Worm (Caenorhabditis elegans) whole organism, young adult: ENCODE results near the gene slc-17.4.

ENCODE experiments used
- B0261.1 ChIP-seq: sonication (generic microtip); optimal IDR thresholded peaks from 2 replicates; lab custom pipeline; 2016; ENCODE audit warnings: mild to moderate bottlenecking, missing genetic modification characterization, moderate library complexity, missing compliant biosample characterization
- F22D6.2 ChIP-seq: sonication (generic microtip); optimal IDR thresholded peaks from 2 replicates; lab custom pipeline; 2016; ENCODE audit warnings: mild to moderate bottlenecking, missing genetic modification characterization, missing compliant biosample characterization
- F23B12.7 ChIP-seq: sonication (generic microtip); optimal IDR thresholded peaks from 2 replicates; lab custom pipeline; 2017; ENCODE audit warnings: missing genetic modification characterization, mild to moderate bottlenecking, missing compliant biosample characterization, antibody characterized with exemption, moderate library complexity; ENCODE audit not compliant: insufficient read depth
- F52B5.7 ChIP-seq: sonication (generic microtip); optimal IDR thresholded peaks from 2 replicates; lab custom pipeline; 2016; ENCODE audit warnings: mild to moderate bottlenecking, missing genetic modification characterization, missing compliant biosample characterization
- F57A8.1 ChIP-seq: fragments of 200-800 bp; sonication (Bioruptor generic); optimal IDR thresholded peaks from 2 replicates; lab custom pipeline; 2018; ENCODE audit warnings: mild to moderate bottlenecking, missing genetic modification characterization, moderate library complexity, missing compliant biosample characterization
- K12H6.12 ChIP-seq: fragments of 200-800 bp; sonication (Bioruptor generic); optimal IDR thresholded peaks from 2 replicates; lab custom pipeline; 2018; ENCODE audit warnings: mild to moderate bottlenecking, missing genetic modification characterization, missing compliant biosample characterization
- T07F8.4 ChIP-seq: sonication (generic microtip); optimal IDR thresholded peaks from 2 replicates; lab custom pipeline; 2016; ENCODE audit warnings: mild to moderate bottlenecking, missing genetic modification characterization, moderate library complexity, missing compliant biosample characterization
- T26A5.8 ChIP-seq: sonication (generic microtip); optimal IDR thresholded peaks from 2 replicates; lab custom pipeline; 2016; ENCODE audit warnings: missing genetic modification characterization, missing compliant biosample characterization
- Y56A3A.18 ChIP-seq: fragments of 200-800 bp; sonication (Bioruptor generic); IDR thresholded peaks from 2 replicates; pipeline ENCODE4 v1.3.6; 2022; ENCODE audit warnings: missing genetic modification reagents, missing genetic modification characterization, missing compliant biosample characterization
- Y79H2A.3 ChIP-seq: fragments of 200-800 bp; sonication (Bioruptor generic); conservative IDR thresholded peaks from 2 replicates; pipeline ENCODE4 v1.3.6; 2022; ENCODE audit warnings: missing genetic modification reagents, missing genetic modification characterization, missing compliant biosample characterization
- aptf-3 ChIP-seq: fragments of 200-800 bp; sonication (Bioruptor generic); IDR thresholded peaks from 2 replicates; pipeline ENCODE4 v1.3.6; 2022; ENCODE audit warnings: missing genetic modification characterization, missing compliant biosample characterization
- atf-7 ChIP-seq: sonication (generic microtip); optimal IDR thresholded peaks from 2 replicates; lab custom pipeline; 2017; ENCODE audit warnings: mild to moderate bottlenecking, missing genetic modification characterization, missing compliant biosample characterization
- attf-6 ChIP-seq: fragments of 200-800 bp; sonication (Bioruptor generic); IDR thresholded peaks from 2 replicates; pipeline ENCODE4 v1.3.6; 2022; ENCODE audit warnings: missing genetic modification reagents, missing genetic modification characterization, missing compliant biosample characterization
- cebp-1 ChIP-seq, 2 experiments: fragments of 200-800 bp in 1 of 2; sonication (Bioruptor generic) in 1 of 2; sonication (generic microtip) in 1 of 2; IDR thresholded peaks in 1 of 2; optimal IDR thresholded peaks in 1 of 2; 2 replicates each; pipeline versions ENCODE4 v1.3.6 to Lab custom; 2017 to 2022; ENCODE audit warnings: missing compliant biosample characterization in 2 of 2, missing genetic modification characterization in 2 of 2, mild to moderate bottlenecking in 1 of 2, missing genetic modification reagents in 1 of 2, moderate library complexity in 1 of 2
- ceh-58 ChIP-seq: fragments of 200-800 bp; sonication (Bioruptor generic); IDR thresholded peaks from 2 replicates; pipeline ENCODE4 v1.3.6; 2022; ENCODE audit warnings: missing genetic modification characterization, missing compliant biosample characterization
- ceh-79 ChIP-seq: sonication (generic microtip); optimal IDR thresholded peaks from 2 replicates; lab custom pipeline; 2017; ENCODE audit warnings: mild to moderate bottlenecking, missing genetic modification characterization, missing compliant biosample characterization
- ceh-91 ChIP-seq: fragments of 200-800 bp; sonication (Bioruptor generic); IDR thresholded peaks from 2 replicates; pipeline ENCODE4 v1.3.6; 2022; ENCODE audit warnings: missing genetic modification reagents, missing genetic modification characterization, missing compliant biosample characterization
- dox-1 ChIP-seq: fragments of 200-800 bp; sonication (Bioruptor generic); IDR thresholded peaks from 2 replicates; pipeline ENCODE4 v1.3.6; 2022; ENCODE audit warnings: missing genetic modification reagents, missing genetic modification characterization, missing compliant biosample characterization
- dpff-1 ChIP-seq: sonication (generic microtip); optimal IDR thresholded peaks from 2 replicates; lab custom pipeline; 2017; ENCODE audit warnings: mild to moderate bottlenecking, missing genetic modification characterization, missing compliant biosample characterization
- efl-1 ChIP-seq: fragments of 150-350 bp; optimal IDR thresholded peaks from 2 replicates; lab custom pipeline; 2014; ENCODE audit warnings: missing biosample characterization, missing genetic modification reagents, missing genetic modification characterization
- egrh-3 ChIP-seq: fragments of 200-800 bp; sonication (Bioruptor generic); IDR thresholded peaks from 2 replicates; pipeline ENCODE4 v1.3.6; 2022; ENCODE audit warnings: missing genetic modification reagents, missing genetic modification characterization, missing compliant biosample characterization
- ets-4 ChIP-seq: fragments of 200-800 bp; sonication (Bioruptor generic); optimal IDR thresholded peaks from 2 replicates; lab custom pipeline; 2018; ENCODE audit warnings: mild to moderate bottlenecking, missing genetic modification characterization, missing compliant biosample characterization
- him-1 ChIP-seq: sonication (generic microtip); optimal IDR thresholded peaks from 2 replicates; lab custom pipeline; 2016; ENCODE audit warnings: missing genotype, missing genetic modification reagents, missing genetic modification characterization, missing compliant biosample characterization
- hlh-12 ChIP-seq: sonication (generic microtip); optimal IDR thresholded peaks from 2 replicates; lab custom pipeline; 2016; ENCODE audit warnings: missing genetic modification characterization, missing compliant biosample characterization
- hmg-20 ChIP-seq: fragments of 200-800 bp; sonication (Bioruptor generic); IDR thresholded peaks from 2 replicates; pipeline ENCODE4 v1.3.6; 2022; ENCODE audit warnings: missing genetic modification reagents, missing genetic modification characterization, missing compliant biosample characterization
- lag-1 ChIP-seq: fragments of 200-800 bp; sonication (Bioruptor generic); IDR thresholded peaks from 2 replicates; pipeline ENCODE4 v1.3.6; 2022; ENCODE audit warnings: missing genetic modification reagents, missing genetic modification characterization, missing compliant biosample characterization
- let-526 ChIP-seq: fragments of 200-800 bp; sonication (Bioruptor generic); IDR thresholded peaks from 2 replicates; pipeline ENCODE4 v1.3.6; 2022; ENCODE audit warnings: missing genetic modification reagents, missing genetic modification characterization, missing compliant biosample characterization
- let-607 ChIP-seq, 2 experiments: fragments of 200-800 bp in 1 of 2; sonication (Bioruptor generic) in 1 of 2; sonication (generic microtip) in 1 of 2; optimal IDR thresholded peaks; 2 replicates each; lab custom pipeline; 2016 to 2018; ENCODE audit warnings: mild to moderate bottlenecking in 2 of 2, missing compliant biosample characterization in 2 of 2, missing genetic modification characterization in 2 of 2, moderate library complexity in 2 of 2, missing genotype in 1 of 2
- lir-1 ChIP-seq: fragments of 200-800 bp; sonication (Bioruptor generic); conservative IDR thresholded peaks from 2 replicates; pipeline ENCODE4 v1.3.6; 2022; ENCODE audit warnings: missing genetic modification reagents, missing genetic modification characterization, missing compliant biosample characterization
- lsl-1 ChIP-seq: fragments of 200-800 bp; sonication (Bioruptor generic); optimal IDR thresholded peaks from 2 replicates; lab custom pipeline; 2018; ENCODE audit warnings: mild to moderate bottlenecking, missing genetic modification characterization, moderate library complexity, missing compliant biosample characterization
- mes-4 ChIP-seq: sonication (generic microtip); optimal IDR thresholded peaks from 2 replicates; lab custom pipeline; 2016; ENCODE audit warnings: missing genotype, missing genetic modification characterization, missing compliant biosample characterization
- mxl-1 ChIP-seq: sonication (generic microtip); optimal IDR thresholded peaks from 2 replicates; lab custom pipeline; 2016; ENCODE audit warnings: missing genetic modification characterization, missing compliant biosample characterization
- nfya-1 ChIP-seq: sonication (generic microtip); optimal IDR thresholded peaks from 2 replicates; lab custom pipeline; 2017; ENCODE audit warnings: antibody characterized with exemption, missing compliant biosample characterization, missing genetic modification characterization, borderline replicate concordance; ENCODE audit not compliant: insufficient read depth
- nhr-120 ChIP-seq: fragments of 200-800 bp; sonication (Bioruptor generic); IDR thresholded peaks from 2 replicates; pipeline ENCODE4 v1.3.6; 2022; ENCODE audit warnings: missing genetic modification characterization, missing compliant biosample characterization
- nhr-179 ChIP-seq: sonication (generic microtip); optimal IDR thresholded peaks from 2 replicates; lab custom pipeline; 2016; ENCODE audit warnings: mild to moderate bottlenecking, missing genetic modification characterization, missing compliant biosample characterization
- nhr-27 ChIP-seq: fragments of 200-800 bp; sonication (Bioruptor generic); optimal IDR thresholded peaks from 2 replicates; lab custom pipeline; 2018; ENCODE audit warnings: mild to moderate bottlenecking, missing genetic modification characterization, moderate library complexity, missing compliant biosample characterization
- pbrm-1 ChIP-seq: fragments of 200-800 bp; sonication (Bioruptor generic); IDR thresholded peaks from 2 replicates; pipeline ENCODE4 v1.3.6; 2022; ENCODE audit warnings: missing genetic modification reagents, missing genetic modification characterization, missing compliant biosample characterization
- rec-8 ChIP-seq, 2 experiments: sonication (generic microtip); optimal IDR thresholded peaks; 2 replicates each; lab custom pipeline; 2016; ENCODE audit warnings: mild to moderate bottlenecking in 2 of 2, missing genetic modification characterization in 2 of 2, missing genetic modification reagents in 2 of 2, missing genotype in 2 of 2, missing biosample characterization in 1 of 2, missing compliant biosample characterization in 1 of 2, moderate library complexity in 1 of 2
- snpc-1.1 ChIP-seq: sonication (generic microtip); optimal IDR thresholded peaks from 2 replicates; lab custom pipeline; 2017; ENCODE audit warnings: missing genetic modification characterization, mild to moderate bottlenecking, missing compliant biosample characterization, antibody characterized with exemption, moderate library complexity, missing genotype, missing genetic modification reagents; ENCODE audit not compliant: insufficient read depth
- snpc-1.3 ChIP-seq: sonication (generic microtip); optimal IDR thresholded peaks from 2 replicates; lab custom pipeline; 2017; ENCODE audit warnings: missing genetic modification characterization, mild to moderate bottlenecking, missing compliant biosample characterization, antibody characterized with exemption, moderate library complexity, missing genotype, missing genetic modification reagents; ENCODE audit not compliant: insufficient read depth
- snpc-4 ChIP-seq, 5 experiments: fragments of 150-350 bp in 1 of 5; sonication (generic microtip) in 4 of 5; optimal IDR thresholded peaks; 2 replicates each; lab custom pipeline; 2014 to 2018; ENCODE audit warnings: missing genetic modification characterization in 5 of 5, missing biosample characterization in 3 of 5, antibody characterized with exemption in 2 of 5, mild to moderate bottlenecking in 2 of 5, missing compliant biosample characterization in 2 of 5, missing genotype in 2 of 5, moderate library complexity in 2 of 5, missing genetic modification reagents in 1 of 5
- tlf-1 ChIP-seq: fragments of 200-800 bp; sonication (Bioruptor generic); optimal IDR thresholded peaks from 2 replicates; lab custom pipeline; 2018; ENCODE audit warnings: mild to moderate bottlenecking, missing genetic modification characterization, missing compliant biosample characterization
- ztf-22 ChIP-seq: fragments of 200-800 bp; sonication (Bioruptor generic); optimal IDR thresholded peaks from 2 replicates; lab custom pipeline; 2018; ENCODE audit warnings: mild to moderate bottlenecking, missing genetic modification characterization, moderate library complexity, missing compliant biosample characterization
- ztf-25 ChIP-seq: fragments of 200-800 bp; sonication (Bioruptor generic); IDR thresholded peaks from 2 replicates; pipeline ENCODE4 v1.3.6; 2022; ENCODE audit warnings: missing genetic modification reagents, missing genetic modification characterization, missing compliant biosample characterization
- ztf-26 ChIP-seq: sonication (generic microtip); optimal IDR thresholded peaks from 2 replicates; lab custom pipeline; 2017; ENCODE audit warnings: missing genetic modification characterization, missing compliant biosample characterization

The slc-17.4 gene

DNA sequence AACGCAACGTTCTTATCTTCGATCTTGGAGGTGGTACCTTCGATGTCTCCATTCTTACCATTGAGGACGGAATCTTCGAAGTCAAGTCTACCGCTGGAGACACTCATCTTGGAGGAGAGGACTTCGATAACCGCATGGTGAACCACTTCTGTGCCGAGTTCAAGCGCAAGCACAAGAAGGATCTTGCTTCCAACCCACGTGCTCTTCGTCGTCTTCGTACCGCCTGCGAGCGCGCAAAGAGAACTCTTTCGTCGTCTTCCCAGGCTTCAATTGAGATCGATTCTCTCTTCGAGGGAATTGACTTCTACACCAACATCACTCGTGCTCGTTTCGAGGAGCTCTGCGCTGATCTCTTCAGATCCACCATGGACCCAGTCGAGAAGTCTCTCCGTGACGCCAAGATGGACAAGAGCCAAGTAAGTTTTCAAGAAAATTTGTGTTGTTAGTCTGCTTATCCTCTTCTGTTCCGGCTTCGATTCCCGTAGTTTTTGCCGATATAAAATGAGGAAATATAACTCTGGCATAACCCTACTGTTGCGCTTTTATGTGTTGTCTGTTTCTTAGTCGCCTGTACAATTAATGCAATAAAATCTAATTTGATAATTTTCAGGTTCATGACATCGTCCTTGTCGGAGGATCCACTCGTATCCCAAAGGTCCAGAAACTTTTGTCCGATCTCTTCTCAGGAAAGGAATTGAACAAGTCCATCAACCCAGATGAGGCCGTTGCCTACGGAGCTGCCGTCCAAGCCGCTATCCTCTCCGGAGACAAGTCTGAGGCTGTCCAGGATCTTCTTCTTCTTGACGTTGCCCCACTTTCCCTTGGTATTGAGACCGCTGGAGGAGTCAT, 11.7 kb downstream of the slc-17.4 start (continued):
- no peak for TF ChIP-seq snpc-4 (GFP tag; optimal IDR thresholded peaks at IDR 0.05; lab: Kevin White, UChicago)
- peak in 2 of 4 experiments; percentile 18 to 59 for TF ChIP-seq snpc-4 (tag; optimal IDR thresholded peaks at IDR 0.05; lab: Kevin White, UChicago)
- TF ChIP-seq mxl-1 (tag; lab: Kevin White, UChicago): no peak
- TF ChIP-seq nhr-120 (GFP tag; lab: Robert Waterston, UW): no peak
- no peak for TF ChIP-seq F23B12.7 (tag; lab: Kevin White, UChicago)
- TF ChIP-seq attf-6 (GFP tag; lab: Robert Waterston, UW): peak; percentile 90
- TF ChIP-seq ceh-58 (GFP tag; lab: Robert Waterston, UW): peak; percentile 71
- TF ChIP-seq ceh-91 (GFP tag; lab: Robert Waterston, UW): no peak
- no peak for TF ChIP-seq let-526 (GFP tag; lab: Robert Waterston, UW)
- TF ChIP-seq mes-4 (tag; lab: Kevin White, UChicago): no peak
- TF ChIP-seq K12H6.12 (tag; lab: Kevin White, UChicago): peak; percentile 0
- no peak for TF ChIP-seq ztf-26 (tag; lab: Kevin White, UChicago)
- TF ChIP-seq snpc-1.3 (tag; lab: Kevin White, UChicago): no peak
- no peak for TF ChIP-seq egrh-3 (GFP tag; lab: Robert Waterston, UW)
- no peak for TF ChIP-seq B0261.1 (tag; lab: Kevin White, UChicago)
- no peak for TF ChIP-seq ceh-79 (tag; lab: Kevin White, UChicago)
- TF ChIP-seq hlh-12 (tag; lab: Kevin White, UChicago): no peak
- no peak for TF ChIP-seq T26A5.8
- TF ChIP-seq ztf-22: no peak
- TF ChIP-seq lag-1 (GFP tag; lab: Robert Waterston, UW): no peak
- no peak for TF ChIP-seq ets-4
- TF ChIP-seq F22D6.2 (tag; lab: Kevin White, UChicago): no peak
- TF ChIP-seq hmg-20: no peak
- no peak for TF ChIP-seq F57A8.1 (GFP tag; lab: Kevin White, UChicago)
- peak; percentile 22 for TF ChIP-seq T07F8.4 (tag; lab: Kevin White, UChicago)
- TF ChIP-seq nfya-1 (tag; lab: Kevin White, UChicago): no peak
- no peak for TF ChIP-seq dpff-1 (tag; lab: Kevin White, UChicago)
- TF ChIP-seq rec-8 (tag; optimal IDR thresholded peaks at IDR 0.05; lab: Kevin White, UChicago): no peak
- TF ChIP-seq lsl-1 (GFP tag; lab: Kevin White, UChicago): peak; percentile 37
- TF ChIP-seq let-607 (tag; optimal IDR thresholded peaks at IDR 0.05; lab: Kevin White, UChicago): no peak
- no peak for TF ChIP-seq tlf-1 (GFP tag; lab: Kevin White, UChicago)
- TF ChIP-seq cebp-1 (GFP tag; IDR thresholded peaks at IDR 0.05; lab: Robert Waterston, UW): peak; percentile 7; the same call in 1 of the 2 replicates
- TF ChIP-seq cebp-1 (tag; optimal IDR thresholded peaks at IDR 0.05; lab: Kevin White, UChicago): peak; percentile 33
- TF ChIP-seq atf-7 (tag; lab: Kevin White, UChicago): peak; percentile 30
- no peak for TF ChIP-seq snpc-1.1 (tag; lab: Kevin White, UChicago)
- TF ChIP-seq lir-1 (GFP tag; lab: Robert Waterston, UW): no peak
- TF ChIP-seq him-1 (tag; lab: Kevin White, UChicago): no peak
- TF ChIP-seq ztf-25: 0 out of 2 replicates have a peak, but pooled peaks have one; percentile 7
- TF ChIP-seq nhr-179 (tag; lab: Kevin White, UChicago): no peak
- no peak for TF ChIP-seq nhr-27
- peak; percentile 23 for TF ChIP-seq pbrm-1 (GFP tag; lab: Robert Waterston, UW)
- 0 out of 2 replicates have a peak, but pooled peaks have one; percentile 8 for TF ChIP-seq aptf-3
- TF ChIP-seq F52B5.7: no peak
- no peak for TF ChIP-seq Y79H2A.3 (GFP tag; lab: Robert Waterston, UW)
- no peak for TF ChIP-seq efl-1 (GFP tag; lab: Kevin White, UChicago)
- no peak for TF ChIP-seq Y56A3A.18 (GFP tag; lab: Robert Waterston, UW)
- TF ChIP-seq dox-1 (GFP tag; lab: Robert Waterston, UW): peak; percentile 4
